Worm (Caenorhabditis elegans): ENCODE results near the gene F14F8.8.

Gene F14F8.8

ce11 chrV:16692988-16693387, 20.9 kb upstream of the F14F8.8 start:
- TF ChIP-seq mec-3 (tag; optimal IDR thresholded peaks at IDR 0.05; ENCODE audit: borderline replicate concordance) (no peak), F13H6.1 (tag; optimal IDR thresholded peaks at IDR 0.05) (no peak), C08G9.2 (tag; optimal IDR thresholded peaks at IDR 0.05) (no peak)

- no peak for TF ChIP-seq ceh-48 (tag; optimal IDR thresholded peaks at IDR 0.05)
- TF ChIP-seq elt-2 (tag; optimal IDR thresholded peaks at IDR 0.05), result no peak
- no peak for TF ChIP-seq elt-4 (tag; optimal IDR thresholded peaks at IDR 0.05)
- TF ChIP-seq npax-4 (tag; optimal IDR thresholded peaks at IDR 0.05), result no peak
- no peak for TF ChIP-seq unc-86 (tag; optimal IDR thresholded peaks at IDR 0.05)
- TF ChIP-seq ceh-9 (tag; optimal IDR thresholded peaks at IDR 0.05), result no peak
- TF ChIP-seq K09A11.1 (tag; optimal IDR thresholded peaks at IDR 0.05; ENCODE audit: insufficient read depth), result no peak
- TF ChIP-seq ceh-30 (tag; optimal IDR thresholded peaks at IDR 0.05), result no peak
- no peak for TF ChIP-seq T23F11.4 (GFP tag; optimal IDR thresholded peaks at IDR 0.05)
These were observed 15.1 kb upstream of the F14F8.8 start, which contains the start of gene srz-102 for ce11 chrV:16687227-16687626. Gene srz-102 (plus strand): TSS chrV:16687527.

- TF ChIP-seq tbx-7 (tag; optimal IDR thresholded peaks at IDR 0.05) (no peak), madf-2 (tag; optimal IDR thresholded peaks at IDR 0.05) (no peak), hlh-13 (GFP tag; optimal IDR thresholded peaks at IDR 0.05) (no peak), odd-2 (tag; optimal IDR thresholded peaks at IDR 0.05) (no peak), pha-2 (tag; optimal IDR thresholded peaks at IDR 0.05) (no peak)
These were observed 13.6 kb upstream of the F14F8.8 start, which contains the start of gene srw-43 for ce11 chrV:16685725-16686124. Gene srw-43 (plus strand): TSS chrV:16686025.

ce11 chrV:16683359-16683758, 11.3 kb upstream of the F14F8.8 start:
- TF ChIP-seq pag-3 (tag; optimal IDR thresholded peaks at IDR 0.05; ENCODE audit: borderline replicate concordance) (no peak), unc-55 (GFP tag; optimal IDR thresholded peaks at IDR 0.05) (no peak), pros-1 (tag; optimal IDR thresholded peaks at IDR 0.05) (no peak), unc-3 (GFP tag; conservative IDR thresholded peaks at IDR 0.05) (no peak), unc-3 (tag; optimal IDR thresholded peaks at IDR 0.05) (no peak), madf-2 (tag; optimal IDR thresholded peaks at IDR 0.05) (no peak), unc-86 (tag; optimal IDR thresholded peaks at IDR 0.05) (no peak), ceh-34 (tag; optimal IDR thresholded peaks at IDR 0.05) (no peak), nfya-1 (tag; optimal IDR thresholded peaks at IDR 0.05) (no peak), ceh-48 (tag; optimal IDR thresholded peaks at IDR 0.05) (no peak), che-1 (tag; optimal IDR thresholded peaks at IDR 0.05) (no peak), C38D4.7 (GFP tag; optimal IDR thresholded peaks at IDR 0.05) (no peak), ceh-45 (GFP tag; IDR thresholded peaks at IDR 0.05) (no peak), fax-1 (tag; optimal IDR thresholded peaks at IDR 0.05) (no peak), hlh-13 (GFP tag; optimal IDR thresholded peaks at IDR 0.05) (no peak), rnt-1 (tag; optimal IDR thresholded peaks at IDR 0.05) (no peak)

ce11 chrV:16682886-16683285, 10.8 kb upstream of the F14F8.8 start, which contains the start of gene srw-36:
Gene srw-36 (plus strand): TSS chrV:16683186.
- TF ChIP-seq ets-4 (tag; optimal IDR thresholded peaks at IDR 0.05) (no peak), rnt-1 (tag; optimal IDR thresholded peaks at IDR 0.05) (no peak), C38D4.7 (GFP tag; optimal IDR thresholded peaks at IDR 0.05) (no peak)

ce11 chrV:16679981-16680380, 7.9 kb upstream of the F14F8.8 start, which contains the start of gene srw-44:
Gene srw-44 (plus strand): TSS chrV:16680281.
- TF ChIP-seq odd-2 (tag; optimal IDR thresholded peaks at IDR 0.05) (no peak), tbx-7 (tag; optimal IDR thresholded peaks at IDR 0.05) (no peak), rnt-1 (tag; optimal IDR thresholded peaks at IDR 0.05) (no peak), sdc-2 (tag; optimal IDR thresholded peaks at IDR 0.05) (no peak), zip-5 (tag; optimal IDR thresholded peaks at IDR 0.05) (no peak), hlh-6 (tag; optimal IDR thresholded peaks at IDR 0.05) (no peak), syd-9 (tag; optimal IDR thresholded peaks at IDR 0.05) (no peak), npax-4 (tag; optimal IDR thresholded peaks at IDR 0.05) (no peak), gmeb-2 (tag; optimal IDR thresholded peaks at IDR 0.05) (no peak), ceh-6 (GFP tag; optimal IDR thresholded peaks at IDR 0.05) (no peak), nfya-1 (tag; optimal IDR thresholded peaks at IDR 0.05) (no peak), nhr-11 (tag; optimal IDR thresholded peaks at IDR 0.05) (no peak), ceh-30 (tag; optimal IDR thresholded peaks at IDR 0.05) (no peak), pag-3 (tag; optimal IDR thresholded peaks at IDR 0.05; ENCODE audit: borderline replicate concordance) (no peak), ceh-48 (tag; optimal IDR thresholded peaks at IDR 0.05) (no peak), pqm-1 (tag; optimal IDR thresholded peaks at IDR 0.05) (no peak), C38D4.7 (GFP tag; optimal IDR thresholded peaks at IDR 0.05) (no peak)
